Worm (Caenorhabditis elegans) whole organism, young adult: ENCODE results near the gene B0547.2.

Experiments
- B0019.2 ChIP-seq: fragments of 200-800 bp; sonication (Bioruptor generic); conservative IDR thresholded peaks from 2 replicates; pipeline ENCODE4 v1.3.6; 2022; ENCODE audit warnings: missing genetic modification reagents, missing genetic modification characterization, missing compliant biosample characterization
- B0035.1 ChIP-seq: sonication (generic microtip); optimal IDR thresholded peaks from 2 replicates; lab custom pipeline; 2016; ENCODE audit warnings: missing genetic modification characterization, mild to moderate bottlenecking, missing compliant biosample characterization, missing genotype, missing genetic modification reagents
- B0261.1 ChIP-seq: sonication (generic microtip); optimal IDR thresholded peaks from 2 replicates; lab custom pipeline; 2016; ENCODE audit warnings: mild to moderate bottlenecking, missing genetic modification characterization, moderate library complexity, missing compliant biosample characterization
- B0336.3 ChIP-seq: fragments of 200-800 bp; sonication (Bioruptor generic); IDR thresholded peaks from 2 replicates; pipeline ENCODE4 v1.3.6; 2022; ENCODE audit warnings: missing genetic modification characterization, missing compliant biosample characterization
- F33H1.4 ChIP-seq: fragments of 200-800 bp; sonication (Bioruptor generic); IDR thresholded peaks from 2 replicates; pipeline ENCODE4 v1.3.6; 2022; ENCODE audit warnings: missing genetic modification reagents, missing genetic modification characterization, missing compliant biosample characterization
- F37B4.10 ChIP-seq: fragments of 200-800 bp; sonication (Bioruptor generic); IDR thresholded peaks from 2 replicates; pipeline ENCODE4 v1.3.6; 2022; ENCODE audit warnings: missing genetic modification characterization, missing compliant biosample characterization
- F39B2.1 ChIP-seq: fragments of 200-800 bp; sonication (Bioruptor generic); IDR thresholded peaks from 2 replicates; pipeline ENCODE4 v1.3.6; 2022; ENCODE audit warnings: missing genetic modification reagents, missing genetic modification characterization, missing compliant biosample characterization
- F52B5.7 ChIP-seq: sonication (generic microtip); optimal IDR thresholded peaks from 2 replicates; lab custom pipeline; 2016; ENCODE audit warnings: mild to moderate bottlenecking, missing genetic modification characterization, missing compliant biosample characterization
- F57A8.1 ChIP-seq: fragments of 200-800 bp; sonication (Bioruptor generic); optimal IDR thresholded peaks from 2 replicates; lab custom pipeline; 2018; ENCODE audit warnings: mild to moderate bottlenecking, missing genetic modification characterization, moderate library complexity, missing compliant biosample characterization
- Y53G8AR.9 ChIP-seq: fragments of 200-800 bp; sonication (Bioruptor generic); conservative IDR thresholded peaks from 2 replicates; pipeline ENCODE4 v1.3.6; 2022; ENCODE audit warnings: missing genetic modification reagents, missing genetic modification characterization, missing compliant biosample characterization
- Y67H2A.10 ChIP-seq: fragments of 200-800 bp; sonication (Bioruptor generic); conservative IDR thresholded peaks from 2 replicates; pipeline ENCODE4 v1.3.6; 2022; ENCODE audit warnings: missing genetic modification reagents, missing genetic modification characterization, missing compliant biosample characterization
- ama-1 ChIP-seq, 3 experiments: fragments of 150-350 bp in 1 of 3; sonication (generic microtip) in 2 of 3; optimal IDR thresholded peaks; 2 replicates each; lab custom pipeline; 2014 to 2018; ENCODE audit warnings: missing biosample characterization in 2 of 3, missing genetic modification characterization in 2 of 3, missing genetic modification reagents in 2 of 3
- aptf-2 ChIP-seq: fragments of 200-800 bp; sonication (Bioruptor generic); conservative IDR thresholded peaks from 2 replicates; pipeline ENCODE4 v1.3.6; 2022; ENCODE audit warnings: missing genetic modification reagents, missing genetic modification characterization, missing compliant biosample characterization
- atf-7 ChIP-seq: sonication (generic microtip); optimal IDR thresholded peaks from 2 replicates; lab custom pipeline; 2017; ENCODE audit warnings: mild to moderate bottlenecking, missing genetic modification characterization, missing compliant biosample characterization
- attf-6 ChIP-seq: fragments of 200-800 bp; sonication (Bioruptor generic); IDR thresholded peaks from 2 replicates; pipeline ENCODE4 v1.3.6; 2022; ENCODE audit warnings: missing genetic modification reagents, missing genetic modification characterization, missing compliant biosample characterization
- ccch-3 ChIP-seq: fragments of 200-800 bp; sonication (Bioruptor generic); optimal IDR thresholded peaks from 2 replicates; lab custom pipeline; 2018; ENCODE audit warnings: mild to moderate bottlenecking, missing genetic modification characterization, missing compliant biosample characterization
- ceh-58 ChIP-seq: fragments of 200-800 bp; sonication (Bioruptor generic); IDR thresholded peaks from 2 replicates; pipeline ENCODE4 v1.3.6; 2022; ENCODE audit warnings: missing genetic modification characterization, missing compliant biosample characterization
- ceh-79 ChIP-seq: sonication (generic microtip); optimal IDR thresholded peaks from 2 replicates; lab custom pipeline; 2017; ENCODE audit warnings: mild to moderate bottlenecking, missing genetic modification characterization, missing compliant biosample characterization
- ceh-91 ChIP-seq: fragments of 200-800 bp; sonication (Bioruptor generic); IDR thresholded peaks from 2 replicates; pipeline ENCODE4 v1.3.6; 2022; ENCODE audit warnings: missing genetic modification reagents, missing genetic modification characterization, missing compliant biosample characterization
- die-1 ChIP-seq: sonication (generic microtip); optimal IDR thresholded peaks from 2 replicates; lab custom pipeline; 2016; ENCODE audit warnings: missing genotype, mild to moderate bottlenecking, missing genetic modification characterization, missing compliant biosample characterization
- dpl-1 ChIP-seq: fragments of 150-350 bp; optimal IDR thresholded peaks from 2 replicates; lab custom pipeline; 2014; ENCODE audit warnings: missing biosample characterization, missing genetic modification reagents, missing genetic modification characterization
- efl-1 ChIP-seq: fragments of 150-350 bp; optimal IDR thresholded peaks from 2 replicates; lab custom pipeline; 2014; ENCODE audit warnings: missing biosample characterization, missing genetic modification reagents, missing genetic modification characterization
- egl-44 ChIP-seq: fragments of 200-800 bp; sonication (Bioruptor generic); IDR thresholded peaks from 2 replicates; pipeline ENCODE4 v1.3.6; 2022; ENCODE audit warnings: missing genetic modification reagents, missing genetic modification characterization, missing compliant biosample characterization
- ekl-4 ChIP-seq: fragments of 200-800 bp; sonication (Bioruptor generic); IDR thresholded peaks from 2 replicates; pipeline ENCODE4 v1.3.6; 2022; ENCODE audit warnings: missing genetic modification reagents, missing genetic modification characterization, missing compliant biosample characterization
- fkh-3 ChIP-seq: sonication (generic microtip); optimal IDR thresholded peaks from 2 replicates; lab custom pipeline; 2016; ENCODE audit warnings: mild to moderate bottlenecking, missing genetic modification characterization, missing compliant biosample characterization
- him-1 ChIP-seq: sonication (generic microtip); optimal IDR thresholded peaks from 2 replicates; lab custom pipeline; 2016; ENCODE audit warnings: missing genotype, missing genetic modification reagents, missing genetic modification characterization, missing compliant biosample characterization
- hlh-12 ChIP-seq: sonication (generic microtip); optimal IDR thresholded peaks from 2 replicates; lab custom pipeline; 2016; ENCODE audit warnings: missing genetic modification characterization, missing compliant biosample characterization
- hmg-1.2 ChIP-seq: fragments of 200-800 bp; sonication (Bioruptor generic); IDR thresholded peaks from 2 replicates; pipeline ENCODE4 v1.3.6; 2022; ENCODE audit warnings: missing genetic modification reagents, missing genetic modification characterization, missing compliant biosample characterization
- hmg-20 ChIP-seq: fragments of 200-800 bp; sonication (Bioruptor generic); IDR thresholded peaks from 2 replicates; pipeline ENCODE4 v1.3.6; 2022; ENCODE audit warnings: missing genetic modification reagents, missing genetic modification characterization, missing compliant biosample characterization
- hsf-1 ChIP-seq: fragments of 200-800 bp; sonication (Bioruptor generic); IDR thresholded peaks from 2 replicates; pipeline ENCODE4 v1.3.6; 2022; ENCODE audit warnings: missing genetic modification reagents, missing genetic modification characterization, missing compliant biosample characterization
- lin-26 ChIP-seq: fragments of 200-800 bp; sonication (Bioruptor generic); IDR thresholded peaks from 2 replicates; pipeline ENCODE4 v1.3.6; 2022; ENCODE audit warnings: missing genetic modification reagents, missing genetic modification characterization, missing compliant biosample characterization
- lin-35 ChIP-seq, 3 experiments: fragments of 150-350 bp in 2 of 3; sonication (generic microtip) in 1 of 3; optimal IDR thresholded peaks; 2 replicates each; lab custom pipeline; 2014 to 2018; ENCODE audit warnings: missing biosample characterization in 3 of 3, missing genetic modification characterization in 3 of 3, missing genetic modification reagents in 3 of 3
- lsl-1 ChIP-seq: fragments of 200-800 bp; sonication (Bioruptor generic); optimal IDR thresholded peaks from 2 replicates; lab custom pipeline; 2018; ENCODE audit warnings: mild to moderate bottlenecking, missing genetic modification characterization, moderate library complexity, missing compliant biosample characterization
- madf-8 ChIP-seq: fragments of 200-800 bp; sonication (Bioruptor generic); conservative IDR thresholded peaks from 2 replicates; pipeline ENCODE4 v1.3.6; 2022; ENCODE audit warnings: missing genetic modification reagents, missing genetic modification characterization, missing compliant biosample characterization
- mcd-1 ChIP-seq: fragments of 200-800 bp; sonication (Bioruptor generic); IDR thresholded peaks from 2 replicates; pipeline ENCODE4 v1.3.6; 2022; ENCODE audit warnings: missing genetic modification reagents, missing genetic modification characterization, missing compliant biosample characterization
- nfya-2 ChIP-seq: fragments of 200-800 bp; sonication (Bioruptor generic); IDR thresholded peaks from 2 replicates; pipeline ENCODE4 v1.3.6; 2022; ENCODE audit warnings: missing genetic modification reagents, missing genetic modification characterization, missing compliant biosample characterization
- nfyb-1 ChIP-seq: fragments of 200-800 bp; sonication (Bioruptor generic); IDR thresholded peaks from 2 replicates; pipeline ENCODE4 v1.3.6; 2022; ENCODE audit warnings: missing genetic modification reagents, missing genetic modification characterization, missing compliant biosample characterization
- nhr-120 ChIP-seq: fragments of 200-800 bp; sonication (Bioruptor generic); IDR thresholded peaks from 2 replicates; pipeline ENCODE4 v1.3.6; 2022; ENCODE audit warnings: missing genetic modification characterization, missing compliant biosample characterization
- nhr-179 ChIP-seq: sonication (generic microtip); optimal IDR thresholded peaks from 2 replicates; lab custom pipeline; 2016; ENCODE audit warnings: mild to moderate bottlenecking, missing genetic modification characterization, missing compliant biosample characterization
- nhr-27 ChIP-seq: fragments of 200-800 bp; sonication (Bioruptor generic); optimal IDR thresholded peaks from 2 replicates; lab custom pipeline; 2018; ENCODE audit warnings: mild to moderate bottlenecking, missing genetic modification characterization, moderate library complexity, missing compliant biosample characterization
- nhr-80 ChIP-seq: sonication (generic microtip); optimal IDR thresholded peaks from 2 replicates; lab custom pipeline; 2016; ENCODE audit warnings: missing genetic modification characterization, missing compliant biosample characterization
- nhr-90 ChIP-seq: sonication (generic microtip); optimal IDR thresholded peaks from 2 replicates; lab custom pipeline; 2016; ENCODE audit warnings: missing genotype, mild to moderate bottlenecking, missing genetic modification characterization, missing compliant biosample characterization
- rec-8 ChIP-seq, 2 experiments: sonication (generic microtip); optimal IDR thresholded peaks; 2 replicates each; lab custom pipeline; 2016; ENCODE audit warnings: mild to moderate bottlenecking in 2 of 2, missing genetic modification characterization in 2 of 2, missing genetic modification reagents in 2 of 2, missing genotype in 2 of 2, missing biosample characterization in 1 of 2, missing compliant biosample characterization in 1 of 2, moderate library complexity in 1 of 2
- rpc-1 ChIP-seq, 2 experiments: fragments of 150-350 bp in 1 of 2; sonication (generic microtip) in 1 of 2; optimal IDR thresholded peaks; 2 replicates each; lab custom pipeline; 2014 to 2018; ENCODE audit warnings: missing biosample characterization in 1 of 2, missing genetic modification characterization in 1 of 2, missing genetic modification reagents in 1 of 2, missing genotype in 1 of 2
- snpc-1.1 ChIP-seq: sonication (generic microtip); optimal IDR thresholded peaks from 2 replicates; lab custom pipeline; 2017; ENCODE audit warnings: missing genetic modification characterization, mild to moderate bottlenecking, missing compliant biosample characterization, antibody characterized with exemption, moderate library complexity, missing genotype, missing genetic modification reagents; ENCODE audit not compliant: insufficient read depth
- tbp1 ChIP-seq: fragments of 200-800 bp; sonication (Bioruptor generic); optimal IDR thresholded peaks from 2 replicates; lab custom pipeline; 2018; ENCODE audit warnings: mild to moderate bottlenecking, missing genetic modification characterization, missing compliant biosample characterization
- ztf-18 ChIP-seq: sonication (generic microtip); optimal IDR thresholded peaks from 2 replicates; lab custom pipeline; 2016; ENCODE audit warnings: missing genotype, mild to moderate bottlenecking, missing genetic modification characterization, missing compliant biosample characterization
- ztf-22 ChIP-seq: fragments of 200-800 bp; sonication (Bioruptor generic); optimal IDR thresholded peaks from 2 replicates; lab custom pipeline; 2018; ENCODE audit warnings: mild to moderate bottlenecking, missing genetic modification characterization, moderate library complexity, missing compliant biosample characterization
- ztf-26 ChIP-seq: sonication (generic microtip); optimal IDR thresholded peaks from 2 replicates; lab custom pipeline; 2017; ENCODE audit warnings: missing genetic modification characterization, missing compliant biosample characterization

Gene B0547.2

ce11 chrIV:5607343-5607742 lies 38.5 kb upstream of the B0547.2 start:
- TF ChIP-seq nhr-90 (tag; lab: Kevin White, UChicago) (no peak), him-1 (no peak), ceh-58 (GFP tag; lab: Robert Waterston, UW) (no peak), Y53G8AR.9 (GFP tag; lab: Robert Waterston, UW) (no peak), Y67H2A.10 (no peak), B0035.1 (tag; lab: Kevin White, UChicago) (no peak), dpl-1 (GFP tag; lab: Kevin White, UChicago) (no peak), F52B5.7 (tag; lab: Kevin White, UChicago) (peak; percentile 60), ekl-4 (GFP tag; lab: Robert Waterston, UW) (0 out of 2 replicates have a peak, but pooled peaks have one; percentile 17), rec-8 (tag; optimal IDR thresholded peaks at IDR 0.05; lab: Kevin White, UChicago) (no peak), snpc-1.1 (no peak), nhr-179 (tag; lab: Kevin White, UChicago) (no peak), B0019.2 (GFP tag; lab: Robert Waterston, UW) (no peak), nhr-120 (GFP tag; lab: Robert Waterston, UW) (no peak), F39B2.1 (no peak), die-1 (tag; lab: Kevin White, UChicago) (no peak), F57A8.1 (GFP tag; lab: Kevin White, UChicago) (no peak), ztf-18 (tag; lab: Kevin White, UChicago) (peak; percentile 9), atf-7 (peak; percentile 15), ccch-3 (GFP tag; lab: Kevin White, UChicago) (no peak), nhr-27 (tag; lab: Kevin White, UChicago) (no peak), hmg-1.2 (GFP tag; lab: Robert Waterston, UW) (peak; percentile 49; the same call in 1 of the 2 replicates), attf-6 (GFP tag; lab: Robert Waterston, UW) (no peak), lin-26 (GFP tag; lab: Robert Waterston, UW) (0 out of 2 replicates have a peak, but pooled peaks have one; percentile 40), ceh-79 (tag; lab: Kevin White, UChicago) (no peak), fkh-3 (no peak), madf-8 (GFP tag; lab: Robert Waterston, UW) (no peak), ama-1 (optimal IDR thresholded peaks at IDR 0.05; lab: Kevin White, UChicago) (no peak), ama-1 (GFP tag; optimal IDR thresholded peaks at IDR 0.05; lab: Kevin White, UChicago) (no peak), ceh-91 (no peak), B0336.3 (GFP tag; lab: Robert Waterston, UW) (0 out of 2 replicates have a peak, but pooled peaks have one; percentile 45), efl-1 (GFP tag; lab: Kevin White, UChicago) (no peak), egl-44 (no peak), F33H1.4 (no peak), nfyb-1 (GFP tag; lab: Robert Waterston, UW) (no peak), F37B4.10 (no peak), nhr-80 (tag; lab: Kevin White, UChicago) (peak; percentile 6), nfya-2 (GFP tag; lab: Robert Waterston, UW) (no peak), mcd-1 (GFP tag; lab: Robert Waterston, UW) (peak; percentile 18; the same call in 1 of the 2 replicates), hlh-12 (no peak), B0261.1 (tag; lab: Kevin White, UChicago) (no peak), rpc-1 (optimal IDR thresholded peaks at IDR 0.05; lab: Kevin White, UChicago) (no peak), rpc-1 (tag; optimal IDR thresholded peaks at IDR 0.05; lab: Kevin White, UChicago) (no peak), hmg-20 (GFP tag; lab: Robert Waterston, UW) (no peak), aptf-2 (GFP tag; lab: Robert Waterston, UW) (no peak), lsl-1 (GFP tag; lab: Kevin White, UChicago) (no peak), ztf-26 (tag; lab: Kevin White, UChicago) (no peak), ztf-22 (peak; percentile 46), tbp1 (peak; percentile 25), hsf-1 (no peak), lin-35 (GFP tag; optimal IDR thresholded peaks at IDR 0.05; lab: Kevin White, UChicago) (peak in 1 of 3 experiments; percentile 3)
